Fruit fly (Drosophila melanogaster) whole organism, embryonic: Measurements from ENCODE around the gene CG11596.

ENCODE experiments used
- ATbp ChIP-seq: fragments of 200-800 bp; sonication (Bioruptor generic); optimal IDR thresholded peaks from 2 replicates; lab custom pipeline; 2017; ENCODE audit warnings: missing biosample characterization, mild to moderate bottlenecking, missing genetic modification characterization, missing genetic modification reagents
- C15 ChIP-seq: fragments of 200-800 bp; sonication (Bioruptor generic); IDR thresholded peaks from 3 replicates; pipeline ENCODE4 v1.3.6; 2022; ENCODE audit warnings: missing biosample characterization, missing genetic modification characterization
- CG10979 ChIP-seq: fragments of 200-800 bp; sonication (Bioruptor generic); optimal IDR thresholded peaks from 2 replicates; lab custom pipeline; 2018; ENCODE audit warnings: missing biosample characterization, mild to moderate bottlenecking, missing genetic modification characterization, moderate library complexity
- CG11560 ChIP-seq: fragments of 200-800 bp; sonication (Bioruptor generic); IDR thresholded peaks from 3 replicates; pipeline ENCODE4 v1.3.6; 2022; ENCODE audit warnings: missing biosample characterization, missing genetic modification characterization
- CG1233 ChIP-seq: fragments of 200-800 bp; sonication (Bioruptor generic); optimal IDR thresholded peaks from 4 replicates; lab custom pipeline; 2018; ENCODE audit warnings: missing biosample characterization, mild to moderate bottlenecking, missing genetic modification characterization
- CG14441 ChIP-seq: fragments of 200-800 bp; sonication (Bioruptor generic); IDR thresholded peaks from 2 replicates; pipeline ENCODE4 v1.3.6; 2022; ENCODE audit warnings: missing biosample characterization, missing genetic modification characterization
- CG14710 ChIP-seq: fragments of 200-800 bp; sonication (Bioruptor generic); optimal IDR thresholded peaks from 3 replicates; lab custom pipeline; 2019; ENCODE audit warnings: missing biosample characterization, mild to moderate bottlenecking, missing genetic modification characterization, moderate library complexity
- CG14965 ChIP-seq: fragments of 200-800 bp; sonication (Bioruptor generic); optimal IDR thresholded peaks from 2 replicates; lab custom pipeline; 2016; ENCODE audit warnings: missing biosample characterization, missing genetic modification characterization, borderline replicate concordance
- CG15269 ChIP-seq: fragments of 200-800 bp; sonication (Bioruptor generic); optimal IDR thresholded peaks from 2 replicates; lab custom pipeline; 2018; ENCODE audit warnings: missing biosample characterization, mild to moderate bottlenecking, missing genetic modification characterization, moderate library complexity
- CG17802 ChIP-seq: fragments of 200-800 bp; sonication (Bioruptor generic); optimal IDR thresholded peaks from 2 replicates; lab custom pipeline; 2018; ENCODE audit warnings: missing biosample characterization, mild to moderate bottlenecking, missing genetic modification characterization, moderate library complexity
- CG3163 ChIP-seq: fragments of 200-800 bp; sonication (Bioruptor generic); optimal IDR thresholded peaks from 3 replicates; lab custom pipeline; 2016; ENCODE audit warnings: missing biosample characterization, missing genetic modification characterization
- CG4707 ChIP-seq: fragments of 200-800 bp; sonication (Bioruptor generic); optimal IDR thresholded peaks from 2 replicates; lab custom pipeline; 2018; ENCODE audit warnings: missing biosample characterization, mild to moderate bottlenecking, missing genetic modification characterization, moderate library complexity
- CG5245 ChIP-seq: fragments of 200-800 bp; sonication (Bioruptor generic); optimal IDR thresholded peaks from 3 replicates; lab custom pipeline; 2016; ENCODE audit warnings: missing biosample characterization, missing genetic modification characterization
- CG5953 ChIP-seq: fragments of 200-800 bp; sonication (Bioruptor generic); IDR thresholded peaks from 2 replicates; pipeline ENCODE4 v1.3.6; 2022; ENCODE audit warnings: missing biosample characterization, missing genetic modification characterization
- CG7556 ChIP-seq: fragments of 200-800 bp; sonication (Bioruptor generic); optimal IDR thresholded peaks from 2 replicates; lab custom pipeline; 2017; ENCODE audit warnings: missing biosample characterization, mild to moderate bottlenecking, missing genetic modification characterization
- CG7839 ChIP-seq: fragments of 200-800 bp; sonication (Bioruptor generic); optimal IDR thresholded peaks from 3 replicates; lab custom pipeline; 2018; ENCODE audit warnings: missing biosample characterization, mild to moderate bottlenecking, missing genetic modification characterization, moderate library complexity
- CG8359 ChIP-seq: fragments of 200-800 bp; sonication (Bioruptor generic); optimal IDR thresholded peaks from 2 replicates; lab custom pipeline; 2017; ENCODE audit warnings: missing biosample characterization, mild to moderate bottlenecking, missing genetic modification characterization, borderline replicate concordance
- CkIIα-i1 ChIP-seq: fragments of 200-800 bp; sonication (Bioruptor generic); IDR thresholded peaks from 2 replicates; pipeline ENCODE4 v1.3.6; 2022; ENCODE audit warnings: missing biosample characterization, missing genetic modification characterization
- Fer1 ChIP-seq: fragments of 200-800 bp; sonication (Bioruptor generic); optimal IDR thresholded peaks from 2 replicates; lab custom pipeline; 2017; ENCODE audit warnings: missing biosample characterization, mild to moderate bottlenecking, missing genetic modification characterization
- H2.0 ChIP-seq: fragments of 200-800 bp; sonication (Bioruptor generic); IDR thresholded peaks from 2 replicates; pipeline ENCODE4 v1.3.6; 2022; ENCODE audit warnings: missing biosample characterization, missing genetic modification characterization
- HLH54F ChIP-seq: fragments of 200-800 bp; sonication (Bioruptor generic); optimal IDR thresholded peaks from 3 replicates; lab custom pipeline; 2016; ENCODE audit warnings: missing biosample characterization, missing genetic modification characterization
- Hmr ChIP-seq: fragments of 200-800 bp; sonication (Bioruptor generic); optimal IDR thresholded peaks from 3 replicates; lab custom pipeline; 2017; ENCODE audit warnings: mild to moderate bottlenecking, missing biosample characterization, missing genetic modification reagents, missing genetic modification characterization
- Hr39 ChIP-seq: fragments of >200 bp; optimal IDR thresholded peaks from 2 replicates; lab custom pipeline; 2017
- Kr ChIP-seq: fragments of 200-800 bp; sonication (Bioruptor generic); optimal IDR thresholded peaks from 2 replicates; lab custom pipeline; 2017; ENCODE audit warnings: missing biosample characterization, mild to moderate bottlenecking, missing genetic modification characterization
- Myb ChIP-seq: fragments of 200-800 bp; sonication (Bioruptor generic); optimal IDR thresholded peaks from 2 replicates; lab custom pipeline; 2016; ENCODE audit warnings: missing biosample characterization, missing genetic modification characterization
- Opbp ChIP-seq: fragments of 200-800 bp; sonication (Bioruptor generic); IDR thresholded peaks from 3 replicates; pipeline ENCODE4 v1.3.6; 2022; ENCODE audit warnings: missing biosample characterization, missing genetic modification characterization; ENCODE audit not compliant: partially characterized antibody
- Pdp1 ChIP-seq, 2 experiments: fragments of 200-800 bp; sonication (Bioruptor generic); optimal IDR thresholded peaks; 3 replicates each; lab custom pipeline; 2016; ENCODE audit warnings: missing biosample characterization in 2 of 2, missing genetic modification characterization in 2 of 2, mild to moderate bottlenecking in 1 of 2, moderate library complexity in 1 of 2
- Ptx1 ChIP-seq: fragments of 200-800 bp; sonication (Bioruptor generic); IDR thresholded peaks from 2 replicates; pipeline ENCODE4 v1.3.6; 2022; ENCODE audit warnings: missing biosample characterization, missing genetic modification characterization
- Sox102F ChIP-seq: fragments of 200-800 bp; sonication (Bioruptor generic); optimal IDR thresholded peaks from 2 replicates; lab custom pipeline; 2018; ENCODE audit warnings: missing biosample characterization, mild to moderate bottlenecking, missing genetic modification characterization, moderate library complexity
- cato ChIP-seq: fragments of 200-800 bp; sonication (Bioruptor generic); optimal IDR thresholded peaks from 2 replicates; lab custom pipeline; 2016; ENCODE audit warnings: missing biosample characterization, missing genetic modification characterization, borderline replicate concordance
- gt ChIP-seq: fragments of 200-800 bp; sonication (Bioruptor generic); IDR thresholded peaks from 2 replicates; pipeline ENCODE4 v1.3.6; 2022; ENCODE audit warnings: missing biosample characterization, missing genetic modification characterization
- ham ChIP-seq: fragments of 200-800 bp; sonication (Bioruptor generic); IDR thresholded peaks from 2 replicates; pipeline ENCODE4 v1.3.6; 2022; ENCODE audit warnings: missing biosample characterization, missing genetic modification characterization
- her ChIP-seq: fragments of 200-800 bp; sonication (Bioruptor generic); optimal IDR thresholded peaks from 2 replicates; lab custom pipeline; 2016; ENCODE audit warnings: missing biosample characterization, missing genetic modification characterization
- insv ChIP-seq, 2 experiments: fragments of 200-800 bp; sonication (Bioruptor generic); optimal IDR thresholded peaks; 3 replicates each; lab custom pipeline; 2016 to 2018; ENCODE audit warnings: missing biosample characterization in 2 of 2, missing genetic modification characterization in 2 of 2
- knrl ChIP-seq: fragments of 200-800 bp; sonication (Bioruptor generic); IDR thresholded peaks from 3 replicates; pipeline ENCODE4 v1.3.6; 2022; ENCODE audit warnings: missing biosample characterization, missing genetic modification characterization; ENCODE audit not compliant: partially characterized antibody
- lilli ChIP-seq: fragments of 200-800 bp; sonication (Bioruptor generic); optimal IDR thresholded peaks from 3 replicates; lab custom pipeline; 2016; ENCODE audit warnings: missing biosample characterization, missing genetic modification characterization
- lola ChIP-seq, 3 experiments: fragments of >200 bp in 2 of 3; fragments of 200-800 bp in 1 of 3; sonication (Bioruptor generic) in 1 of 3; optimal IDR thresholded peaks; 2 replicates each; lab custom pipeline; 2017 to 2019; ENCODE audit warnings: missing biosample characterization in 3 of 3, missing genetic modification characterization in 3 of 3, mild to moderate bottlenecking in 1 of 3, moderate library complexity in 1 of 3
- nerfin-2 ChIP-seq: fragments of 200-800 bp; sonication (Bioruptor generic); IDR thresholded peaks from 2 replicates; pipeline ENCODE4 v1.3.6; 2022; ENCODE audit warnings: missing biosample characterization, missing genetic modification characterization; ENCODE audit not compliant: partially characterized antibody
- otp ChIP-seq: fragments of 200-800 bp; sonication (Bioruptor generic); IDR thresholded peaks from 3 replicates; pipeline ENCODE4, ENCODE4 v1.3.6; 2022; ENCODE audit warnings: missing biosample characterization, missing genetic modification characterization
- pan ChIP-seq, 4 experiments: fragments of >200 bp in 3 of 4; fragments of 200-800 bp in 1 of 4; sonication (Bioruptor generic) in 1 of 4; optimal IDR thresholded peaks in 3 of 4; IDR thresholded peaks in 1 of 4; 2 replicates each; pipeline versions ENCODE4 v1.3.6 to Lab custom; 2017 to 2022; ENCODE audit warnings: missing biosample characterization in 2 of 4, missing genetic modification characterization in 2 of 4, mixed read lengths in 1 of 4
- ro ChIP-seq: fragments of 200-800 bp; sonication (Bioruptor generic); IDR thresholded peaks from 2 replicates; pipeline ENCODE4 v1.3.6; 2022; ENCODE audit warnings: missing biosample characterization, missing genetic modification characterization
- sc ChIP-seq, 3 experiments: fragments of >200 bp in 2 of 3; fragments of 200-800 bp in 1 of 3; sonication (Bioruptor generic) in 1 of 3; optimal IDR thresholded peaks; 2 replicates in 2 of 3; 3 replicates in 1 of 3; lab custom pipeline; 2017; ENCODE audit warnings: mild to moderate bottlenecking in 1 of 3, missing biosample characterization in 1 of 3, missing genetic modification characterization in 1 of 3, missing genetic modification reagents in 1 of 3
- sd ChIP-seq: fragments of 200-800 bp; sonication (Bioruptor generic); optimal IDR thresholded peaks from 3 replicates; lab custom pipeline; 2018; ENCODE audit warnings: missing biosample characterization, mild to moderate bottlenecking, missing genetic modification characterization, moderate library complexity
- sens ChIP-seq: fragments of 200-800 bp; sonication (Bioruptor generic); peaks from one replicate; lab custom pipeline; 2016; ENCODE audit warnings: missing biosample characterization, missing genetic modification characterization
- slou ChIP-seq: fragments of 200-800 bp; sonication (Bioruptor generic); optimal IDR thresholded peaks from 3 replicates; lab custom pipeline; 2016; ENCODE audit warnings: missing biosample characterization, missing genetic modification characterization
- sna ChIP-seq: fragments of 200-800 bp; sonication (Bioruptor generic); IDR thresholded peaks from 2 replicates; pipeline ENCODE4 v1.3.6; 2022; ENCODE audit warnings: missing biosample characterization, missing genetic modification characterization; ENCODE audit not compliant: partially characterized antibody
- twi ChIP-seq: fragments of 200-800 bp; optimal IDR thresholded peaks from 2 replicates; lab custom pipeline; 2019; ENCODE audit warnings: missing biosample characterization, mild to moderate bottlenecking, missing genetic modification characterization, moderate library complexity
- unpg ChIP-seq: fragments of 200-800 bp; sonication (Bioruptor generic); optimal IDR thresholded peaks from 3 replicates; lab custom pipeline; 2018; ENCODE audit warnings: missing biosample characterization, mild to moderate bottlenecking, missing genetic modification characterization, moderate library complexity
- yki ChIP-seq: fragments of >200 bp; optimal IDR thresholded peaks from 3 replicates; lab custom pipeline; 2018

CG11596 gene

DNA sequence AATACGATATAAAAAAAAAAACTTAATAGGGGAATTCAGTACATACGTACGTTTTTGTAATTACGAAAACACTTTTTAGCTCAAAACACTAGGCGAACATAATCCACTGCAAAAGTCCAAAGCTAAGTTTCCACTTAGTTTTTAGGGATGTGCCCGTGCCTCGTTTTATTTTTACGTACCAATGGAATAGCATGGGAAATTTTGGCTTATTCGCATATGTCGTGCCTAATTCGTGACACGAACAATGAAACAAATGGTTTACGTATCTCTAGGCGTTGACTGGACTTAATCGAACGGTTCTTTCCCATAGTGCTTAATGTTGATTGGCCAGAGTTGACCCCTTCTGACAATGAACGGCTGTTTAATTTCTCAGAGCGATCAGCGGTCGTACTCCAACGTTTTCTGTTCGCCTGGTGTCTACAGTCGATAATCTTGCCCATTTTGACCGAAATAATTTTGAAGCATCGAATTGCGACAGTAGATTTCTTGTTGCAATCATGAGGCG lies 47.8 kb upstream of the CG11596 start, which contains the start of gene CG14818 (continued):
- TF ChIP-seq nerfin-2 (GFP tag; lab: Robert Waterston, UW) (peak; percentile 55), Pdp1 (GFP tag; optimal IDR thresholded peaks at IDR 0.05; lab: Kevin White, UChicago) (peak; percentile 36 to 63), twi (tag; lab: Kevin White, UChicago) (no peak), sna (peak; percentile 86), CG8359 (GFP tag; lab: Kevin White, UChicago) (no peak), CG15269 (peak; percentile 67), otp (GFP tag; lab: Robert Waterston, UW) (peak; percentile 56; the same call in 1 of the 3 replicates), CkIIα-i1 (no peak), CG14441 (GFP tag; lab: Robert Waterston, UW) (peak; percentile 74), pan (optimal IDR thresholded peaks at IDR 0.05; lab: Kevin White, UChicago) (no peak), pan (GFP tag; optimal IDR thresholded peaks at IDR 0.05 in 1 of 2, IDR thresholded peaks at IDR 0.05 in 1 of 2) (peak in 1 of 2 experiments; percentile 73), yki (lab: Kevin White, UChicago) (no peak), CG7839 (peak; percentile 66), CG10979 (tag; lab: Kevin White, UChicago) (peak; percentile 37), ro (no peak), CG5245 (GFP tag; lab: Kevin White, UChicago) (peak; percentile 23), slou (GFP tag; lab: Kevin White, UChicago) (no peak), CG11560 (tag; lab: Robert Waterston, UW) (no peak), Opbp (peak; percentile 79), CG7556 (peak; percentile 15), insv (GFP tag; optimal IDR thresholded peaks at IDR 0.05; lab: Kevin White, UChicago) (peak in 1 of 2 experiments; percentile 81), Myb (GFP tag; lab: Kevin White, UChicago) (peak; percentile 47), CG17802 (tag; lab: Kevin White, UChicago) (peak; percentile 23), ATbp (GFP tag; lab: Kevin White, UChicago) (no peak), Ptx1 (GFP tag; lab: Robert Waterston, UW) (peak; percentile 78), Fer1 (GFP tag; lab: Kevin White, UChicago) (peak; percentile 31), gt (no peak), HLH54F (GFP tag; lab: Kevin White, UChicago) (peak; percentile 44), Hmr (GFP tag; lab: Kevin White, UChicago) (peak; percentile 70), Hr39 (no peak), CG14710 (peak; percentile 43), CG1233 (GFP tag; lab: Kevin White, UChicago) (peak; percentile 38), ham (GFP tag; lab: Robert Waterston, UW) (no peak), H2.0 (GFP tag; lab: Robert Waterston, UW) (peak; percentile 44; the same call in 1 of the 2 replicates), lola (GFP tag; optimal IDR thresholded peaks at IDR 0.05; lab: Kevin White, UChicago) (peak in 1 of 3 experiments; percentile 46), cato (GFP tag; lab: Kevin White, UChicago) (peak; percentile 38), CG14965 (no peak), CG5953 (GFP tag; lab: Robert Waterston, UW) (0 out of 2 replicates have a peak, but pooled peaks have one; percentile 31), sd (tag; lab: Kevin White, UChicago) (no peak), Sox102F (GFP tag; lab: Kevin White, UChicago) (no peak), C15 (GFP tag; lab: Robert Waterston, UW) (no peak), knrl (GFP tag; lab: Robert Waterston, UW) (peak; percentile 89), sens (GFP tag; lab: Kevin White, UChicago) (peak; percentile 88), sc (optimal IDR thresholded peaks at IDR 0.05; lab: Kevin White, UChicago) (no peak), sc (GFP tag; optimal IDR thresholded peaks at IDR 0.05; lab: Kevin White, UChicago) (no peak), her (GFP tag; lab: Kevin White, UChicago) (peak; percentile 36), lilli (GFP tag; lab: Kevin White, UChicago) (peak; percentile 72), unpg (peak; percentile 60), CG3163 (GFP tag; lab: Kevin White, UChicago) (peak; percentile 31), Kr (GFP tag; lab: Kevin White, UChicago) (no peak), CG4707 (GFP tag; lab: Kevin White, UChicago) (peak; percentile 30)
